Worm (Caenorhabditis elegans) whole organism, young adult: Measurements from ENCODE around the gene rnp-7.

Experiments used
- F23B12.7 ChIP-seq: sonication (generic microtip); optimal IDR thresholded peaks from 2 replicates; lab custom pipeline; 2017; ENCODE audit warnings: missing genetic modification characterization, mild to moderate bottlenecking, missing compliant biosample characterization, antibody characterized with exemption, moderate library complexity; ENCODE audit not compliant: insufficient read depth
- F57A8.1 ChIP-seq: fragments of 200-800 bp; sonication (Bioruptor generic); optimal IDR thresholded peaks from 2 replicates; lab custom pipeline; 2018; ENCODE audit warnings: mild to moderate bottlenecking, missing genetic modification characterization, moderate library complexity, missing compliant biosample characterization
- dpl-1 ChIP-seq: fragments of 150-350 bp; optimal IDR thresholded peaks from 2 replicates; lab custom pipeline; 2014; ENCODE audit warnings: missing biosample characterization, missing genetic modification reagents, missing genetic modification characterization
- efl-1 ChIP-seq: fragments of 150-350 bp; optimal IDR thresholded peaks from 2 replicates; lab custom pipeline; 2014; ENCODE audit warnings: missing biosample characterization, missing genetic modification reagents, missing genetic modification characterization
- fkh-3 ChIP-seq: sonication (generic microtip); optimal IDR thresholded peaks from 2 replicates; lab custom pipeline; 2016; ENCODE audit warnings: mild to moderate bottlenecking, missing genetic modification characterization, missing compliant biosample characterization
- let-607 ChIP-seq, 2 experiments: fragments of 200-800 bp in 1 of 2; sonication (Bioruptor generic) in 1 of 2; sonication (generic microtip) in 1 of 2; optimal IDR thresholded peaks; 2 replicates each; lab custom pipeline; 2016 to 2018; ENCODE audit warnings: mild to moderate bottlenecking in 2 of 2, missing compliant biosample characterization in 2 of 2, missing genetic modification characterization in 2 of 2, moderate library complexity in 2 of 2, missing genotype in 1 of 2
- nfya-1 ChIP-seq: sonication (generic microtip); optimal IDR thresholded peaks from 2 replicates; lab custom pipeline; 2017; ENCODE audit warnings: antibody characterized with exemption, missing compliant biosample characterization, missing genetic modification characterization, borderline replicate concordance; ENCODE audit not compliant: insufficient read depth
- somi-1 ChIP-seq: fragments of 200-800 bp; sonication (Bioruptor generic); optimal IDR thresholded peaks from 2 replicates; lab custom pipeline; 2018; ENCODE audit warnings: mild to moderate bottlenecking, missing genetic modification characterization, missing compliant biosample characterization
- unc-62 ChIP-seq: fragments of 150-350 bp; optimal IDR thresholded peaks from 2 replicates; lab custom pipeline; 2014; ENCODE audit warnings: missing biosample characterization, missing genetic modification reagents, missing genetic modification characterization

- TF ChIP-seq F57A8.1 (no peak), fkh-3 (tag; lab: Kevin White, UChicago) (no peak), let-607 (tag; optimal IDR thresholded peaks at IDR 0.05; lab: Kevin White, UChicago) (no peak), somi-1 (GFP tag; lab: Kevin White, UChicago) (no peak), unc-62 (GFP tag; lab: Kevin White, UChicago) (no peak), dpl-1 (GFP tag; lab: Kevin White, UChicago) (no peak), nfya-1 (tag; lab: Kevin White, UChicago) (no peak), efl-1 (no peak), F23B12.7 (tag; lab: Kevin White, UChicago) (no peak)
Measured at ce11 chrIII:7195325-7195724, 34.4 kb upstream of the rnp-7 start, which contains the start of gene F37C12.18.
